Fruit fly (Drosophila melanogaster): ENCODE data around the gene niki.

Gene niki

dm6 chr3R:24805048-24805447 lies 20.4 kb downstream of the niki start, which contains the start of gene polybromo:
Gene polybromo, minus strand, starts transcription at chr3R:24805259.
- no peak for TF ChIP-seq noc (tag; optimal IDR thresholded peaks at IDR 0.05)

- TF ChIP-seq noc (tag; optimal IDR thresholded peaks at IDR 0.05): no peak
Measured at dm6 chr3R:24799503-24799902, 25.9 kb downstream of the niki start, which contains the start of gene Ude. Gene Ude, minus strand, starts transcription at chr3R:24799668.

DNA sequence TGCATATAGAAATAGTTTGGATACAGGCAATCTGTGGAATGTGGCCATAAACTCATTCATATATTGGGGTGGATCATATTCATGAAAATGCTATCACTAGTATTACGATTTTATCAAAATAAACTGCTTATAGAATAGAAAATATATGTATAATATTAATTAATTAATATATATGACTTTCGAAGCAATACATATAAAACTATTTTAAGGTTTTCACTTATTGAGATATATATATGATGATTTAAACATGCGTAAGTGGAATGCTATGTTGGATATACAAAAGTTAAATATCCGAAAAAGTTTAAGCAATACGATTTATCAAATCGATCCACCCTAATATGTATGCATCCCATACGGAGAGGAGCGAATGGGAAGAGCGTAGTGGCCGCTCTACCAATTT lies 26.9 kb downstream of the niki start:
- peak; percentile 57 for TF ChIP-seq noc (tag; optimal IDR thresholded peaks at IDR 0.05)

dm6 chr3R:24790036-24790435 lies 35.4 kb downstream of the niki start, which contains the start of gene CG13634:
Gene CG13634, minus strand, starts transcription at chr3R:24790136.
- no peak for TF ChIP-seq noc (tag; optimal IDR thresholded peaks at IDR 0.05)

DNA sequence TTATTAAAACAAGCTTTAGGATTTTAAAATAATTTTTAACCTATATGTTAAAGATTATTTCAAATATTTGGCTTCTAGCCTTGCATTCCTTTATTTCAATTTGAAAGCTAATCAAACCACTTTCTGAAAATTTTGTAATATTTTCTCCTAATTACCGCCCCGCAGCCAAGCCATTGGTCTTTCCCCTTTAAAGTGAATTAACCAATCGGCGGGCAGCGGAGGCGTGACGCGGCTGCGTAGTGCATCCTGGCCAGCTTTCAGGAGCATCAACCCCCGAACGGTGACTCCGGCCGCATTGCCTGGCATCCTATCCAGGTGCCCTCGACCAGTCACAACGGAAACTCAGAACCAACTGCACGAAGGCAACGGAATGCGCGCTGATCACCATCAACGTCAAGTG lies 37.7 kb downstream of the niki start, which contains the start of gene Ets96B:
Ets96B (plus strand) TSS at position 321 of the 400 bp plus-strand sequence.
- TF ChIP-seq noc (tag; optimal IDR thresholded peaks at IDR 0.05): no peak

dm6 chr3R:24787042-24787565 lies 38.3 kb downstream of the niki start, which contains the start of gene CG5805:
Gene CG5805, minus strand, starts transcription at chr3R:24787421.
- peak; percentile 41 for TF ChIP-seq noc (tag; optimal IDR thresholded peaks at IDR 0.05)

DNA sequence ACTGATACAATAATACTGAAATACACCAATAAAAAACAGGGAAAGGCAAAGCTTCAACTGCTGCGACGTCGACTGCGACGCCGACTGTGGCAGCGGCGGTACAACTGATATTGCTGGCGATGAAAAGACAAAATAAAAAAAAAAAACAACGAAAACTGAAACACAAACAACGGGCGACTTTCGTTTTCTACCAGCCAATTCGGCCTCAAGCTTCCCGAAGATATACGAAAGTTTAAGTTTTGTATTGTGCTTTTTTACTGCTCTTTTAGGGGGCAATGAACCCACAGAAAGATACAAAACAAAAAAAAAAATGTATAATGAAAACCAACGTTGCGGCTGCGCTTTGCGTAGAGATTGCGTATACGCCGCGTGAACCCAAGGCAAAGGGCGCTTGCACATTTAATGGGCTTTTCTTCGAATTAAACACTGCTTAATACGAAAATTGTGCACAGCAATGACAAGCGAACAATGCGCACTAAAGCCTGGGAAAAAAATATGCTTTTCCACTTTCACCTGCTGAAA lies 47.2 kb downstream of the niki start:
- no peak for TF ChIP-seq noc (tag; optimal IDR thresholded peaks at IDR 0.05)

dm6 chr3R:24777101-24777500 lies 48.3 kb downstream of the niki start:
- TF ChIP-seq noc (tag; optimal IDR thresholded peaks at IDR 0.05): no peak

- TF ChIP-seq noc (tag; optimal IDR thresholded peaks at IDR 0.05): no peak
Measured at dm6 chr3R:24773422-24773821, 52.0 kb downstream of the niki start.

dm6 chr3R:24773016-24773415 lies 52.4 kb downstream of the niki start:
- no peak for TF ChIP-seq noc (tag; optimal IDR thresholded peaks at IDR 0.05)

All from whole organism, larva.